Worm (Caenorhabditis elegans): ENCODE data around the gene zmp-6.

DNA sequence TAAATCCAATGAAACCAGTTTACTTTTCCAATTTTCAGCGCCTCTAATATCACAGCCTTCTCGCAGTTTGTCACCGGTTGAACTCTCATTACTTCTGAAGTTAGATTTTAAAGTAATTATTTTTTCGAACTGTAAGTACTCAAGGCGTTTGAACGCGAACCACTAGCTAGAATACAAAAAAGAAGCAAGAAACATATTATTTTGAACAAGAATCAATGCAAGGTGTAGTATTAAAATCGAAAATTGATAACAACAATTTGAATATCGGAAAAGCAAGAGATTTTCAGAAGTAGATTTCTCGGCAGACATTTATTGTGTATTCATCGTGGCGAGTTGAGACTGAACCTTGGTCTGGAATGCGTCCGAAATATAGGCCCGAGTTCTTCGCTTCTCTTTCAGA, 49.7 kb downstream of the zmp-6 start, which contains the start of gene exos-9:
- TF ChIP-seq ama-1 (optimal IDR thresholded peaks at IDR 0.05) (no peak), tbx-2 (tag; optimal IDR thresholded peaks at IDR 0.05) (no peak), pat-9 (tag; optimal IDR thresholded peaks at IDR 0.05) (no peak)
